Fruit fly (Drosophila melanogaster) S2 (cell line): ENCODE measurements around the gene CG43221.

Experiments used
- CG8478 ChIP-seq: fragments of >200 bp; optimal IDR thresholded peaks from 2 replicates; lab custom pipeline; 2018
- CTCF ChIP-seq, 2 experiments: fragments of >200 bp; optimal IDR thresholded peaks; 2 replicates each; lab custom pipeline; 2018

CG43221 gene

DNA sequence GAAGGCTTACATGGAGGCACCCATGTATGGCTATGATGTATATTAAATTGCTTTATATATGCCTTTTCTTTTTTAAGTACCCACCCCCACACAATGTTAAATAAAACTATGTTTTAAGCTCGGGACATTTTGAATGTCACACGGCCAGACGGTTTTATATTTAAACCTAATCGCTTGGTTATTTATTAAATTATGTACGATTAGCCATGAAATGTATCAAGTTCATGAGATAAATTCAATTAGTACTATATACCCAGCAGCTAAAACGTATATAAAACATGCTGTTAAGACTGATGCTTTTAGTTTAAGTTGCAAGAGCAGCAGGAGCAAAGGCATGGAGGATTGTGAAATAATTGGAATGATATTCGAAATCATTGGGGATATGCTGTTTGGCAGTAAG lies at the start of gene CG43221, which contains the start of gene CG43645:
Gene CG43221, plus strand, starts transcription at position 301 of the 400 bp plus-strand sequence.
Gene CG43645, plus strand, starts transcription at position 301 of the 400 bp plus-strand sequence.
- TF ChIP-seq CTCF (optimal IDR thresholded peaks at IDR 0.05; lab: Kevin White, UChicago) (no peak), CG8478 (no peak)

DNA sequence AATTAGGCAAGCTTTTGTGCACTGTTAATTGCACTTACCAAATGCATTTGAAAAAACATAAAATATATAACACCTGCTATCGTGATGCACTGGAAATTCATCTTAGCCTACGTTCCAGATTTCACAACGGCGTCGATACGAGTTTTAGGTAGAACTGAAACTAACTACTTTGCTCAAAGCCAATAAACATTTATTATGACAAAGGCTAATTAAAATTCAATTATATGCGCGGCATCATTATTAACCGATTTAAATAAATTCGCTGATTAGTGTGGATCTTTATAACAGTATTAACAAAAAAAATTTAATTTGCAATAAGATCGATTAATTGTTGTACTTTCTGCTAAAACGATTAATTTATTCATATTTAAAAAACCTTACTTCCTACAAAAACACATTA lies 49.1 kb upstream of the CG43221 start, which contains the start of gene CG33928:
Gene CG33928, minus strand, starts transcription at position 101 of the 400 bp plus-strand sequence.
- no peak for TF ChIP-seq CG8478
- TF ChIP-seq CTCF (optimal IDR thresholded peaks at IDR 0.05; lab: Kevin White, UChicago) = no peak

DNA sequence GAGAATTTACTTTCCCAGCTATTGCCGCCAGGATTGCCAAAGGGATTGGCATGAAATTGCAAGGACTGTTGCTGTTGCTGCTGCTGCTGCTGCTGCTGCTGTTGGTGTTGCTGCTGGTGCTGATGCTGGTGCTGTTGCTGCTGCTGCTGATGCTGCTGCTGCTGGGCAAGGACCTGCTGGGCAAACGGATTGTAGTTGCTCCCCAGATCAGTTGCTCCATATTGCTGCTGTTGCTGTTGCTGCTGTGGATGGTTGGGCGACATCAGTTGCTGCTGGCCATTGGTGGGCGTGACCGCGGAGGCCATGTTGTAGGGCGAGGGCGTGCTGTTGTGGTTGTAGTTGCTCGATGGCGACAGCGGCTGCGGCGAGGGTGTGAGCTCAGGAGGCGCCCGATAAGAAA lies 48.0 kb upstream of the CG43221 start:
- no peak for TF ChIP-seq CTCF (optimal IDR thresholded peaks at IDR 0.05; lab: Kevin White, UChicago)
- TF ChIP-seq CG8478 = no peak

DNA sequence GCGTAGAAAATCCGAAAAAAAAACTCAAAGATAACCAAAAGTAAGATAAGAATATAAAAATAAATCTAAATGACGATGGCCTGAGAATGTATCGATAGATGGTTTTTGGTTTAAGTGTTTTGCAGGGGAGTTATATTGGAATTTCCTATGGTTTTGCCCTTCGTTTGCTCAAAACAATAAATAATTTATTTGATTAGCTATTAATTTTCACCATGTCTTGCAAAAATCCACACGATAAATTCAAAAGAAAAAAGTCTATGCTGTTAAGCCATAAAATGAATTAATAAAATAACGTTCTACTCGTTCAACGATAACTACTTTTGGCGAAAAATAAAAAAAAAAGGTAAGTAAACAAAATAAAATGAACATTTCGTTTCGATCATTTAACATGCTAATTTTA lies 38.5 kb upstream of the CG43221 start:
- no peak for TF ChIP-seq CG8478
- no peak for TF ChIP-seq CTCF (optimal IDR thresholded peaks at IDR 0.05; lab: Kevin White, UChicago)

DNA sequence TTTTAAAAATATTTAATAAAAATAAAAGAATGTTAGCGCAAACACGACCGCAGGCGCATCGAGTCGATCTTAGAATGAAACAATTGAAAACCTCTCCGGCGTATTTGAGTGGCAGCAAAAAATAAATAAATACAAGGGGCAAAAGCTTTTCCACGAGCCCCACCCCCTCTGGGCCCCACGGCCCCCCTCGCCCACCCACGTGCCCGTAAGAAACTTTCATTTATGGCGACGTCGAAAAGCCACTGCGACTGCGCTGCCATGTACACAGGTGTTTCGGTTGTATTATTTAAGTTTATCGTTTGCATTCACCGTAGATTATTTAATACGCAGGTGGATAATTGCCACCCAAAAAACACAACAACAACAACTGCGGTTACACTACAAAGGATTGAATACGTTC lies 37.1 kb upstream of the CG43221 start:
- TF ChIP-seq CTCF (optimal IDR thresholded peaks at IDR 0.05; lab: Kevin White, UChicago) (no peak), CG8478 (no peak)

DNA sequence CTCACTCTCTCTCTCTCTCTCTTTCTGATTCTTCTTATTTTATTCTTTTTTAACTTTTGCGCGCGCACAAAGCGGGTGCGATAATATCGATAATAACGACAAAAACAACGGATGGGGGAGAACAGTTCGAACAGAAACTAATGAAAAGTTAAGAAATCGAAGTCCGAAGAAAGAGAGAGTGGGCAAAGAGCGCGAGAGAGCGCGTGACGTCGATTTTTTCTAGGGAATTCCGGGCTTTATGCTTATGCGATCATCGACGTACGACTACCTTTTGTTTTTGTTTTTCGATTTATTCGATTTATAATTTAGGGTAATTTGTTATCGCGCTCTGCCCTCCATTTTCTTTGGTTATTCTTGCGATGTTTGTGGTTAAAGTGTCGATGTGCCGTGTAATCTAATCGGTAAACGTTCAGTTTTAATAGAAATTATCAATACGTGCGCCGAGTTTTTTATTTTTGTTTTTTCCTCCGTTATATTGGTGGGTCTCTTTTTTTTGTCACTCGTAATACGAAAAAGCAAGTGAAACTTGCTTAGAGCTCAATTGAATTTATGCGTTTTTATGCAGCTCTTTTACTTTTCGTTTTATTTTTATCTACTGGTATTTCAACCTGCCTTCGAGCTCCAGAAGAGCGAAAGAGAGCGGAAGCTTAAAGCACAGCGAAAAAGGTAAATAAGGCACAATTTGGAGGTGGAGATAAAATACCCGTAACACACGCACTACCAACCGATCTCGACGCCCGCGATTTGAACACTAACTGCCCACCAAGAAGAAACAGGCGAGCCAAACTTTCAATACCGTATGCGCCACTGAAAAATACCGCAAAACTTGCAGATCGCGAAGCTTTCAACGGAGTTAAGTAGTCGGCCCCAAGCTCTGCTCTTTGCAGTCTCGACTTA lies 35.7 kb upstream of the CG43221 start, which contains the start of gene dl:
Gene dl, minus strand, starts transcription at position 757 of the 897 bp plus-strand sequence.
- no peak for TF ChIP-seq CG8478
- no peak for TF ChIP-seq CTCF (optimal IDR thresholded peaks at IDR 0.05; lab: Kevin White, UChicago)

DNA sequence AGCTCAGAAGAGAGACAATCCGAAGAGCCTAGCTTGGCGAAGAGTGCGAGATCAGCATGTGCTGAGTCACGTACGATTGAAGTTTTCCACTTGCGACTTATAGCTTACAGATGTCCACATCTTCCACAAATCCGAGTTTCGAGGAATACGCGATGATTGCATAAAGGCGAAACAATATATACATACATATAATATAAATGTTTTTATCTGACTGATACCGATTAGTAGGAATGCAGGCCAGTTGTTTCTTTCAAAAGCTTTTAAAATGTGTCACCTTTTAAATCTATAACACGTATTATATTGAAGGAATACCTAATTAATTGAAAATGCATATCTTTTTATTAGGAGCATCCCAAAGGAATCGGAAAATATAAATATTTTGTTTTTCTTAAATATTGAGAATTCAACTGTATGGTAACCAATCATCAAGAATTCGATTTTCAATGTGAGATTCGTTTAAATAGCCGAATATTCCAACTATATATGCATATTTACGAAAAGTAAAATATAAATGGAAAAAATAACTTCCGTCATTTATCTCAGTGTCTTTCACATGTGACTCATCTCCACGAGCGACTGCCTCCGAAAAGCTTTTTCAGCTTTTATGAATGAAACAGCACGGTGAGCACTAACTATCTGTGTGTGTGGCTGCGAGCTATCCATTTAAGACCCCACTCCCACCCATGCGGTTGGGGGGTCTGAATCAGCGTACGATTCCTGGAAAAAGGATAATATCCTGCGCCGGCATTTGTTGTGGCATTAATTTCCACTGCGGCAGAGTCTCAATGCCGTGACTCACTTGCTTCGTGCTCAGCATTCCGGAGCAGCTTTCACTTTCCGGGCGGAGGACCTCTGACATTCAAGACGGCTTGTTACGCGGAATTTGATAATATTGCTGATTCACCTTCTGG lies 34.8 kb upstream of the CG43221 start:
- no peak for TF ChIP-seq CG8478
- TF ChIP-seq CTCF (optimal IDR thresholded peaks at IDR 0.05; lab: Kevin White, UChicago) = no peak

DNA sequence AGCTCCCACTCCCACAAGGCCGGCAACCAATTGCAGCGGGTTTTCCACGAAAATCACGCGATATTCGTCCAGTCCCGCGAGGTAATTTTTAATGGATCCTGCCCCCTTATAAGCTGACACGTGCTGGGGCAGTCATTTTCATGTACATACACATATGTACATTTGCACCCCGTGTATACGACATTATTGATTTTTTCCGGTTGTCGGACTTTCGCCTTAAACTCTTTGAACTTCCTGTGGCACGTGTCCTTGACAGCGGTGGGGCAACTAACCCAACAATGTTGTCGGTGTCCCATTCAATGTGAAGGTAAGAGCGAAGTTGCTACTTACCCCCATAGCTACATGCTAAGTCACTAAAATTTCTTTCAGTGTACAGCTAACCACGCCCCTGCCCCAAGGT lies 33.5 kb upstream of the CG43221 start:
- TF ChIP-seq CTCF (optimal IDR thresholded peaks at IDR 0.05; lab: Kevin White, UChicago) (no peak), CG8478 (no peak)

DNA sequence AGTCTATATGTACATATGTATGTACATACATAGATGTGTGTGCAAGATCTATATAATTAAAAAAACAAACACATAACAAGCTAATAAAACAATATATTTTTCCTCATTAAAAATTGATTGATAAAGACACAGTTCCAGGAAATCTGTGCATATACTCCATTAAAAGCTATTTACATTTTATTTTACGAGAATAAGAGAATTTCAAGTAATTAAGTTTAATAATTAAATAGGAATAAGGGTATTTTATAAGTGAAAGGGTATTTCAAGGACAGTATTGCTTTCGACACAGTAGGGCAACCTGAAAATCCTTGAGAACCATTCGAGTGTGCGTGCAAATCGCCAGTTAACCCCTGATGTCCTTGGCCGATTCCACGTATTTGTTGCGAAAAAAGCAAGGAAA lies 32.9 kb upstream of the CG43221 start, which contains the start of gene CG5050:
Gene CG5050, plus strand, starts transcription at position 301 of the 400 bp plus-strand sequence.
- TF ChIP-seq CTCF (optimal IDR thresholded peaks at IDR 0.05; lab: Kevin White, UChicago) (no peak), CG8478 (no peak)

DNA sequence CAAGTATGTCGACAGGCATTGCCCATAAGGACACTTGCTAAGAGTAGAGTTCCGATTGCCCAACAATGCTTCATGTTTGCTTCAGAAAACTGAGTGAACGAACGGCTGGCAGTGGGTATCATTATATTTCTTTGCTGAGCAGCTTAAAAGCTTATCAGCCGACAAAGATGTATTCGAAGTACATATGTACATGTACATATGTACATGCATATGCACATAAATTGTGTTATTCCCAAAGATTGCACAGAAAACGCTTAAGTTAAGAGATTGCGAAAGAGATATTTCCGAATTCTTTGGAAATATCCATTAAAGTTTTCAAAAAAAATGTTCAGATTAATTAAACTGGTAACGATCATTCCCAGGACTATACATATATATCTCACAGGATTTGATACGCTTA lies 29.7 kb upstream of the CG43221 start, which contains the start of gene SPH93:
Gene SPH93, minus strand, starts transcription at position 101 of the 400 bp plus-strand sequence.
- TF ChIP-seq CTCF (optimal IDR thresholded peaks at IDR 0.05; lab: Kevin White, UChicago) (no peak), CG8478 (no peak)

DNA sequence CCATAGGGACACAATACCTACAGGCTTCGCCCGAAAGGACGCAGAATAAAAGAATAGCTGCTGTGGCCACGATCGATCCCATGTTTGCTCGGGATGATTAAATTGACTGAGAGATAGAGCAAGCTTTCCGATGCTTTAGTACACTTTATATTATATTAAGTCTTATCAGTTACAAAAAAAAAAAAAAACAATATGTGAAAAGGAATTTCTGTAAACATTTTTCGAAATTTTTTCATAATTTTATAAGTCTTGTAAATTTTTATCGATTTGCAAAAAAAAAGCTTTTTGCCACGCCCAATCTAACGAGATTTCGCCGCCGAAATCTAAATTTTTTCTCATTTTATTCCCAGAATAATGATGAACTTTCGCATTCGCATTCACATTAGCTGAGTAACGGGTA lies 27.6 kb upstream of the CG43221 start, which contains the start of gene CG18563:
Gene CG18563, minus strand, starts transcription at position 101 of the 400 bp plus-strand sequence.
- TF ChIP-seq CG8478 (no peak), CTCF (optimal IDR thresholded peaks at IDR 0.05; lab: Kevin White, UChicago) (no peak)

DNA sequence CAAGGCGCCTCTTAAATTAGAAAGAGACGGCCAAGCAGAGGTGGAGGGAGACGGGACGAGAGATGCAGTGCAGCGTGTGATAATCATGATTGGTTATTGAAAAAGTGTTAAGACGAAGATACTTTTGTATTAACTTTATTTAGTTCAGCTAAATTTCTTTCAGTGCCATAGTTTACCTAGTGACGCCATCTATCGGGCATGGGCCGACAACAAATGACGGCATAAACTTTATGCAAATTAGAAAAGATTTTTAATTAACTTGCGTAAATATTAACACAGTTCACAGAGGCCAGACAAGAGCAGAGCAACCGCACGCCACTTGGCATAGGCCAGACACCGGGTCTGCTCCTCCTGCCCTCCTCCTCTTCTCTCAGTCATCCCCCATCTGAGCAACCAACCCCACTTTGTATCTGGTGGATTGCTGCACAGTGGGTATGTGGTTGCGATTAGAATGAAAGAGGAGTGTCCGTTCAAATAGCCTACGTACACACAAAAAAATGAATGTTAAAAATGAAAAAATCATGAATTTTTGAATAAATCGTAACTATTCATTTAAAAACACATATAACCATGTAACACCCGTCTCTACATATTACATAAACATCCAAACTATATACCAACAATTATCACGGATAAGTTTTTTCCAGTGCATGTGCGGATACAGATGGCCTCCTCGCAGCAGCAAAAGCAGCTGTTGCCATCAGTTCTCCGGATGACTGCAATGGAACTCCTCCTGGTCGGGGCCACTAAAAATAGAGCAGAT lies 19.5 kb upstream of the CG43221 start:
- TF ChIP-seq CTCF (optimal IDR thresholded peaks at IDR 0.05; lab: Kevin White, UChicago) = peak; percentile 48 to 54
- TF ChIP-seq CG8478 = no peak

DNA sequence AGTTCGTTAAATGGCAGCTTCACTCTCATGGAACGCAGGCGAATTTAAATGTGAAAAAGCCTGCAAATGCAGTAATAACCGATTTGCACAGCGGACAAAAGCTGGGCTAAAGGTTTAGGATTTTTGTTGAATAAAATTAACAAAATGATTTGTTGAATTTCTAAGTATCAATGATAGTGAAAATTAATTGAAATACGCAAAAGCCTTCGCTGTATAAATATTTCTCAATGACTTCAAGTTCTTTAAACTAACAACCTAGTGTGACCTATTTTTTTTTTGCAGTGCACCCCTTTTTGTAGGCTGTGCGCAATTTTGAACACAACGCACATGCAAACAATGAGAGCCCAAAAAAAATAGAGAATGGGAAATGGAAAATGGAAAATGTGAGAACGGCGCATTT lies 18.6 kb upstream of the CG43221 start:
- no peak for TF ChIP-seq CG8478
- no peak for TF ChIP-seq CTCF (optimal IDR thresholded peaks at IDR 0.05; lab: Kevin White, UChicago)

DNA sequence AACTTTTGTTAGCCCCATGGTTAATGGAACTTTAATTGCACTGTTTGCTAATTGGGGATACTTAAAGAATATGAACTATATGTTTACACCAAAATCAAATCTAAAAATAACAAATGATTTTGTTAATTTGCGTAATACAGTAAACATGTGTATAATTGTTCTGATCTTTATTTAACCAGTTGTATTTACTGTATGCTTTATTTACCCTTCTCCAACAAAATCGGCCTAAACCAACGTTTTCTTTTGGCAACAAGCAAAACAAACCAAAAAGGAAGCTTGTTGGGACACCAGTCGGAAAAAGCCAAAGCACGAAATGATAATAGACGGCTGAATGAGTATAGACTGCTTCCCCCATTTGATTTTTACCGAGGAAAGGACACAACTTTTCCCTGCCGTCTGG lies 14.9 kb upstream of the CG43221 start:
- TF ChIP-seq CTCF (optimal IDR thresholded peaks at IDR 0.05; lab: Kevin White, UChicago) = no peak
- TF ChIP-seq CG8478 = no peak
